Worm (Caenorhabditis elegans) whole organism, L2 larva: Measurements from ENCODE around the gene clec-72.

Experiments
- F13H6.1 ChIP-seq: sonication (generic microtip); optimal IDR thresholded peaks from 2 replicates; lab custom pipeline; 2016; ENCODE audit warnings: missing genetic modification characterization, missing compliant biosample characterization
- R02D3.7 ChIP-seq: fragments of 150-350 bp; optimal IDR thresholded peaks from 2 replicates; lab custom pipeline; 2014; ENCODE audit warnings: missing biosample characterization, missing genetic modification characterization
- Y55F3AM.14 ChIP-seq: fragments of 200-800 bp; sonication (Bioruptor generic); optimal IDR thresholded peaks from 2 replicates; lab custom pipeline; 2018; ENCODE audit warnings: mild to moderate bottlenecking, missing genetic modification characterization, missing compliant biosample characterization
- ZK546.5 ChIP-seq: sonication (generic microtip); optimal IDR thresholded peaks from 2 replicates; lab custom pipeline; 2017; ENCODE audit warnings: missing biosample characterization, missing genetic modification characterization
- alr-1 ChIP-seq: fragments of 150-350 bp; optimal IDR thresholded peaks from 2 replicates; lab custom pipeline; 2014; ENCODE audit warnings: missing biosample characterization, missing genetic modification characterization
- aly-2 ChIP-seq: fragments of 150-350 bp; optimal IDR thresholded peaks from 2 replicates; lab custom pipeline; 2014; ENCODE audit warnings: missing biosample characterization, missing genetic modification characterization
- ama-1 ChIP-seq: fragments of 150-350 bp; optimal IDR thresholded peaks from 2 replicates; lab custom pipeline; 2018; ENCODE audit warnings: inconsistent platforms
- blmp-1 ChIP-seq: sonication (generic microtip); optimal IDR thresholded peaks from 2 replicates; lab custom pipeline; 2017; ENCODE audit warnings: missing genetic modification characterization, mild to moderate bottlenecking, missing compliant biosample characterization, antibody characterized with exemption, moderate library complexity; ENCODE audit not compliant: insufficient read depth
- ceh-16 ChIP-seq: fragments of 150-350 bp; optimal IDR thresholded peaks from 2 replicates; lab custom pipeline; 2014; ENCODE audit warnings: missing biosample characterization, missing genetic modification characterization
- ceh-82 ChIP-seq: fragments of 150-350 bp; optimal IDR thresholded peaks from 2 replicates; lab custom pipeline; 2014; ENCODE audit warnings: missing biosample characterization, missing genetic modification characterization
- crh-2 ChIP-seq: sonication (generic microtip); optimal IDR thresholded peaks from 2 replicates; lab custom pipeline; 2017; ENCODE audit warnings: missing biosample characterization, missing genetic modification characterization
- dmd-4 ChIP-seq: sonication (generic microtip); optimal IDR thresholded peaks from 2 replicates; lab custom pipeline; 2017; ENCODE audit warnings: missing biosample characterization, missing genetic modification characterization
- elt-1 ChIP-seq: fragments of 150-350 bp; optimal IDR thresholded peaks from 2 replicates; lab custom pipeline; 2014; ENCODE audit warnings: missing biosample characterization, missing genetic modification characterization
- elt-3 ChIP-seq: sonication (generic microtip); optimal IDR thresholded peaks from 2 replicates; lab custom pipeline; 2017; ENCODE audit warnings: missing biosample characterization, missing genetic modification characterization
- fos-1 ChIP-seq: fragments of 150-350 bp; optimal IDR thresholded peaks from 2 replicates; lab custom pipeline; 2014; ENCODE audit warnings: missing biosample characterization, missing genetic modification characterization
- gmeb-1 ChIP-seq: fragments of 150-350 bp; optimal IDR thresholded peaks from 2 replicates; lab custom pipeline; 2014; ENCODE audit warnings: missing biosample characterization, missing genetic modification characterization
- lin-11 ChIP-seq: fragments of 150-350 bp; sonication (generic microtip); optimal IDR thresholded peaks from 2 replicates; lab custom pipeline; 2014; ENCODE audit warnings: missing biosample characterization, missing genetic modification characterization, inconsistent platforms, mixed read lengths
- lin-13 ChIP-seq: fragments of 150-350 bp; optimal IDR thresholded peaks from 2 replicates; lab custom pipeline; 2014; ENCODE audit warnings: missing biosample characterization, missing genetic modification reagents, missing genetic modification characterization
- lin-39 ChIP-seq: fragments of 150-350 bp; optimal IDR thresholded peaks from 2 replicates; lab custom pipeline; 2014; ENCODE audit warnings: missing biosample characterization, missing genetic modification reagents, missing genetic modification characterization
- lsy-2 ChIP-seq, 2 experiments: fragments of 150-350 bp in 1 of 2; sonication (generic microtip) in 1 of 2; optimal IDR thresholded peaks; 2 replicates each; lab custom pipeline; 2014 to 2017; ENCODE audit warnings: missing biosample characterization in 2 of 2, missing genetic modification characterization in 2 of 2
- mab-5 ChIP-seq: fragments of 150-350 bp; optimal IDR thresholded peaks from 2 replicates; lab custom pipeline; 2014; ENCODE audit warnings: missing biosample characterization, missing genetic modification characterization
- mbf-1 ChIP-seq: sonication (generic microtip); optimal IDR thresholded peaks from 2 replicates; lab custom pipeline; 2017; ENCODE audit warnings: missing biosample characterization, missing genetic modification characterization
- mdl-1 ChIP-seq, 2 experiments: fragments of 150-350 bp in 1 of 2; sonication (generic microtip) in 1 of 2; optimal IDR thresholded peaks; 2 replicates each; lab custom pipeline; 2017; ENCODE audit warnings: missing biosample characterization in 2 of 2, missing genetic modification characterization in 2 of 2
- nhr-11 ChIP-seq: fragments of 150-350 bp; optimal IDR thresholded peaks from 2 replicates; lab custom pipeline; 2014; ENCODE audit warnings: missing biosample characterization, missing genetic modification characterization
- nhr-21 ChIP-seq: fragments of 150-350 bp; optimal IDR thresholded peaks from 2 replicates; lab custom pipeline; 2014; ENCODE audit warnings: missing biosample characterization, missing genetic modification characterization
- nhr-237 ChIP-seq: fragments of 150-350 bp; optimal IDR thresholded peaks from 2 replicates; lab custom pipeline; 2014; ENCODE audit warnings: missing biosample characterization, missing genetic modification characterization
- nhr-77 ChIP-seq: fragments of 150-350 bp; optimal IDR thresholded peaks from 2 replicates; lab custom pipeline; 2014; ENCODE audit warnings: missing biosample characterization, missing genetic modification characterization
- peb-1 ChIP-seq: fragments of 150-350 bp; optimal IDR thresholded peaks from 2 replicates; lab custom pipeline; 2014; ENCODE audit warnings: missing biosample characterization, missing genetic modification characterization
- sem-4 ChIP-seq: fragments of 150-350 bp; optimal IDR thresholded peaks from 2 replicates; lab custom pipeline; 2014; ENCODE audit warnings: missing biosample characterization, missing genetic modification reagents, missing genetic modification characterization
- skn-1 ChIP-seq: sonication (generic microtip); optimal IDR thresholded peaks from 2 replicates; lab custom pipeline; 2017; ENCODE audit warnings: missing biosample characterization, missing genetic modification characterization
- sma-3 ChIP-seq: sonication (generic microtip); optimal IDR thresholded peaks from 2 replicates; lab custom pipeline; 2016; ENCODE audit warnings: missing genetic modification reagents, missing genetic modification characterization, missing compliant biosample characterization
- sma-9 ChIP-seq, 2 experiments: fragments of 150-350 bp in 1 of 2; sonication (generic microtip) in 1 of 2; optimal IDR thresholded peaks; 2 replicates each; lab custom pipeline; 2014 to 2016; ENCODE audit warnings: missing genetic modification characterization in 2 of 2, mild to moderate bottlenecking in 1 of 2, missing biosample characterization in 1 of 2, missing compliant biosample characterization in 1 of 2, missing genetic modification reagents in 1 of 2, moderate library complexity in 1 of 2
- snpc-4 ChIP-seq: fragments of 150-350 bp; optimal IDR thresholded peaks from 2 replicates; lab custom pipeline; 2014; ENCODE audit warnings: missing biosample characterization, missing genetic modification characterization
- unc-39 ChIP-seq: fragments of 150-350 bp; optimal IDR thresholded peaks from 2 replicates; lab custom pipeline; 2014; ENCODE audit warnings: missing biosample characterization, missing genetic modification characterization
- unc-55 ChIP-seq: fragments of 150-350 bp; sonication (generic microtip); optimal IDR thresholded peaks from 3 replicates; lab custom pipeline; 2014; ENCODE audit warnings: missing biosample characterization, missing genetic modification reagents, missing genetic modification characterization
- unc-62 ChIP-seq: fragments of 150-350 bp; optimal IDR thresholded peaks from 2 replicates; lab custom pipeline; 2014; ENCODE audit warnings: missing biosample characterization, missing genetic modification reagents, missing genetic modification characterization
- zag-1 ChIP-seq: fragments of 150-350 bp; optimal IDR thresholded peaks from 2 replicates; lab custom pipeline; 2014; ENCODE audit warnings: missing biosample characterization, missing genetic modification characterization
- ztf-1 ChIP-seq: fragments of 200-800 bp; sonication (Bioruptor generic); conservative IDR thresholded peaks from 2 replicates; pipeline ENCODE4 v1.3.6; 2022; ENCODE audit warnings: missing genetic modification characterization, missing compliant biosample characterization
- ztf-11 ChIP-seq: sonication (generic microtip); optimal IDR thresholded peaks from 2 replicates; lab custom pipeline; 2017; ENCODE audit warnings: missing biosample characterization, missing genetic modification characterization
- ztf-4 ChIP-seq: fragments of 150-350 bp; optimal IDR thresholded peaks from 2 replicates; lab custom pipeline; 2014; ENCODE audit warnings: missing biosample characterization, missing genetic modification characterization

Gene clec-72

DNA sequence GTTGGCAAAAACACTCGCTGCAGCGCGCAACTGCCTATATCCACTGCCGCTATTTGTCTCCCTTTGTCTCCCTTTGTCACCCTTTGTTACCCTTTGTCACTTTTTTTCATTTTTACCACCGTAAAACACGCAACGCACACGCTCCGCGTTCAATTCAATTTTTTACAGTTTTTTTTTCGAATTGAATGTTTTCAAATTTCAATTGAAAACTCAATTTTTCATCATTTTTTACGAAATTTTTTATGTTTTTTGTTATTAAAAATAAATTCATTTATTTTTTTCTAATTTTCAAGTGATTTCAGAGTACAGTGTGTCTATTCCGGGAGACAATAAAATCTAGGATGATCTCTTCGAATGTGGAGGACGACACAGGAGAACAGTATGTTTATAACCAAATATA, 1.6 kb upstream of the clec-72 start, which contains the start of gene Y46C8AL.11:
Gene Y46C8AL.11, plus strand, starts transcription at position 301 of the 400 bp plus-strand sequence.
- TF ChIP-seq ztf-11 (no peak), snpc-4 (tag; lab: Kevin White, UChicago) (no peak), sma-9 (GFP tag; optimal IDR thresholded peaks at IDR 0.05; lab: Kevin White, UChicago) (no peak), sma-9 (tag; optimal IDR thresholded peaks at IDR 0.05; lab: Kevin White, UChicago) (no peak), Y55F3AM.14 (GFP tag; lab: Kevin White, UChicago) (no peak)

DNA sequence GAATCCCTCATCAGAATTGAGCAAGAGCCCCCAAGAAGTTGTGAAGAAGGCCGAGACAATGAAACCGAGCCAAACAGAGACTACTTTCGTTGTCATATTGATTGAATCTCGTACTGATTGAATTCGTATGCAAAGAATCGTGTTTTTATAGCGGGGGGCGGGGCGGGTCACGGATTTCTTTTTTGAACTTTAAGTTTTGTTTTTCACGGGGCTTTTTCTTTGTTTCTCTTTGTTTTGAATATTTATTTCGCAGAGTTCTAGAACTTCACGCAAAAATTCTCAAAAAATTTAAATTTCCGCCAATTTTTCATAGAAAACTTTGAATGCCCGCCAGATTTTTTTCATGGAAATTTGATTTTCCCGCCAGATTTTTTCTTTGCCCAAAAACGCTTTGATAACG, 11.5 kb downstream of the clec-72 start, which contains the start of gene clec-73:
Gene clec-73, minus strand, starts transcription at position 101 of the 400 bp plus-strand sequence.
- TF ChIP-seq sem-4 (tag; lab: Kevin White, UChicago) (no peak), lin-13 (GFP tag; lab: Kevin White, UChicago) (no peak), mbf-1 (tag; lab: Kevin White, UChicago) (no peak), ama-1 (no peak), lin-11 (tag; lab: Kevin White, UChicago) (no peak), mab-5 (tag; lab: Kevin White, UChicago) (no peak)

DNA sequence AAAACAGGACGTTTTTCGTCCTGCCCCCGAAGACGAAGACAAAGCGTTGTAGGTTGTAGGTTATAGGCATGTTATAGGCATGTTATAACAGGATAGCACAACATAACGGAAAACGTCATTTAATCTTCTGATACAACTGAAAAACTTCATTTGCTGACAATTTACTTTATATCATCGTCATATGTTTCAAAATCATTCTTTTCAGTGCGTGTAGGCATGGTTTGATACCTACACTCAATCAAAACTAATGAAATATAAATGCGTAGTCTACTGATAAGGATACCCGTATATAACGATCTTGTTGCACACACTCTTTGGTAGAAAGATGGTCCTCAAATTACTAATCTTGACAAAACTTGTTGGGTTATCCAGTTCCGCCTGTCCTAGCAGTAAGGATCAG, 12.1 kb downstream of the clec-72 start, which contains the start of gene clec-74:
Gene clec-74, plus strand, starts transcription at position 301 of the 400 bp plus-strand sequence.
- TF ChIP-seq alr-1: no peak
- no peak for TF ChIP-seq peb-1 (tag; lab: Kevin White, UChicago)
- TF ChIP-seq unc-39 (tag; lab: Kevin White, UChicago): no peak
- TF ChIP-seq lin-39 (tag; lab: Kevin White, UChicago): no peak
- TF ChIP-seq lsy-2 (tag; optimal IDR thresholded peaks at IDR 0.05; lab: Kevin White, UChicago): no peak
- no peak for TF ChIP-seq blmp-1
- no peak for TF ChIP-seq sma-9 (GFP tag; optimal IDR thresholded peaks at IDR 0.05; lab: Kevin White, UChicago)
- TF ChIP-seq sma-9 (tag; optimal IDR thresholded peaks at IDR 0.05; lab: Kevin White, UChicago): no peak
- TF ChIP-seq R02D3.7 (tag; lab: Kevin White, UChicago): no peak
- TF ChIP-seq ztf-4 (tag; lab: Kevin White, UChicago): no peak
- TF ChIP-seq unc-62: no peak
- no peak for TF ChIP-seq unc-55 (GFP tag; lab: Kevin White, UChicago)
- TF ChIP-seq nhr-11: no peak
- TF ChIP-seq elt-1 (tag; lab: Kevin White, UChicago): no peak

DNA sequence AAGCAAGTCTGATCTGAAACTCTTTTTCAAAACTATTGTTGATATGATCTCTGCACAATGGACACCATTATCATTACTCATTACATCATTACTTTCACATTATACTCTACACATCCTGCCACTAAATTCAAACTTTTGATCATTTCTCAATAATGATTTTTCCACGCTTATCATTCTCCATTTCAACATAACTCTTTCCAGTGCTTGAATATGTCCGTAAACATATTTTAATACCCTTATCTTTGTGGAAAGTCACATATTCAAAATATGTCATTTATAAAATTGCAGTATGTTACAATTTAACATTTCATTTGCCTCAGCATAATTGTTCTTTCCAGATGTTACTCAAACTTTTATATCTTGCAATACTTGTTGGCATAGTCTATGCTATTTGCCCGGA, 15.8 kb downstream of the clec-72 start, which contains the start of gene clec-75:
Gene clec-75, plus strand, starts transcription at position 339 of the 400 bp plus-strand sequence.
- TF ChIP-seq nhr-77 (tag; lab: Kevin White, UChicago) (no peak), lsy-2 (tag; optimal IDR thresholded peaks at IDR 0.05; lab: Kevin White, UChicago) (no peak), crh-2 (no peak), sma-9 (GFP tag; optimal IDR thresholded peaks at IDR 0.05; lab: Kevin White, UChicago) (no peak), sma-9 (tag; optimal IDR thresholded peaks at IDR 0.05; lab: Kevin White, UChicago) (no peak), sma-3 (GFP tag; lab: Kevin White, UChicago) (no peak), sem-4 (tag; lab: Kevin White, UChicago) (no peak), aly-2 (tag; lab: Kevin White, UChicago) (no peak), unc-39 (tag; lab: Kevin White, UChicago) (no peak), R02D3.7 (tag; lab: Kevin White, UChicago) (no peak), skn-1 (tag; lab: Kevin White, UChicago) (no peak), elt-3 (tag; lab: Kevin White, UChicago) (no peak), blmp-1 (no peak), lin-13 (GFP tag; lab: Kevin White, UChicago) (no peak), ceh-82 (no peak), fos-1 (tag; lab: Kevin White, UChicago) (no peak), dmd-4 (tag; lab: Kevin White, UChicago) (no peak), ztf-11 (no peak), mdl-1 (tag; optimal IDR thresholded peaks at IDR 0.05; lab: Kevin White, UChicago) (no peak), ztf-1 (no peak)

DNA sequence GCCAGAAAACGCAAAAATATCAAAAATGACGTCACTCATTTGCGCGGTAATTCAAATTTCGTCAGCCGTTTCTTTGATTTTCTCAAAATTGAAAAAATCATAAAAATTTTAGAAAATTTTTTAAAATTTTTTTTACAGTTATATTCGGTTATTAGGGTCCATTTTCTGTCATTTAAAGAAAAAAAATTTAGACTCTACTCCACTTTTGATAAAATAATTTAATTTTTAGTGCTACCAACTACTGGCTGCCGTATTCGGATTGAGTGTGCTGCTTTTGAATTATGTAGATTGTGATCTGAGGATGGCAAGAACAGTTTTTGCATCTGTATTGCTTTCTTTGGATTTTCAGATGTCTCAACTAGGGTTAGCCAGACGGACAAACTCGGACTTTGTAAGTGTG, 18.0 kb downstream of the clec-72 start, which contains the start of gene Y46C8AM.1:
Gene Y46C8AM.1, plus strand, starts transcription at position 301 of the 400 bp plus-strand sequence.
- no peak for TF ChIP-seq ama-1
- TF ChIP-seq nhr-11: no peak
- TF ChIP-seq crh-2: no peak
- TF ChIP-seq ztf-11: no peak
- no peak for TF ChIP-seq sem-4 (tag; lab: Kevin White, UChicago)
- TF ChIP-seq unc-39 (tag; lab: Kevin White, UChicago): no peak
- TF ChIP-seq Y55F3AM.14 (GFP tag; lab: Kevin White, UChicago): no peak
- no peak for TF ChIP-seq nhr-21 (tag; lab: Kevin White, UChicago)
- TF ChIP-seq lin-39 (tag; lab: Kevin White, UChicago): no peak
- TF ChIP-seq zag-1 (tag; lab: Kevin White, UChicago): no peak
- TF ChIP-seq nhr-77 (tag; lab: Kevin White, UChicago): no peak
- no peak for TF ChIP-seq ceh-82
- no peak for TF ChIP-seq peb-1 (tag; lab: Kevin White, UChicago)
- no peak for TF ChIP-seq F13H6.1 (tag; lab: Kevin White, UChicago)
- no peak for TF ChIP-seq ZK546.5 (tag; lab: Kevin White, UChicago)
- no peak for TF ChIP-seq nhr-237 (tag; lab: Kevin White, UChicago)
- no peak for TF ChIP-seq gmeb-1 (tag; lab: Kevin White, UChicago)
- no peak for TF ChIP-seq unc-62
- TF ChIP-seq ceh-16 (tag; lab: Kevin White, UChicago): no peak
- no peak for TF ChIP-seq snpc-4 (tag; lab: Kevin White, UChicago)
